Fruit fly (Drosophila melanogaster) whole organism: Measurements from ENCODE around the gene CG12986.

Experiments
- CG8478 ChIP-seq: fragments of >200 bp; optimal IDR thresholded peaks from 2 replicates; lab custom pipeline; 2018; ENCODE audit warnings: inconsistent platforms
- pan ChIP-seq: fragments of >200 bp; optimal IDR thresholded peaks from 2 replicates; lab custom pipeline; 2017
- usp ChIP-seq: fragments of >200 bp; optimal IDR thresholded peaks from 2 replicates; lab custom pipeline; 2017; ENCODE audit warnings: missing biosample characterization, missing genetic modification characterization, mixed read lengths

- TF ChIP-seq usp (GFP tag; lab: Kevin White, UChicago): no peak
- no peak for TF ChIP-seq CG8478 (lab: Kevin White, UChicago)
- no peak for TF ChIP-seq pan (lab: Kevin White, UChicago)
Measured at dm6 chrX:17821466-17821865, 2.0 kb upstream of the CG12986 start.
